Worm (Caenorhabditis elegans) whole organism, early embryonic: ENCODE measurements around the gene acaa-2.

ENCODE experiments used
- B0310.2 ChIP-seq: sonication (generic microtip); optimal IDR thresholded peaks from 2 replicates; lab custom pipeline; 2016; ENCODE audit warnings: mild to moderate bottlenecking, missing genetic modification characterization, missing compliant biosample characterization
- F13C5.2 ChIP-seq: sonication (generic microtip); optimal IDR thresholded peaks from 2 replicates; lab custom pipeline; 2017; ENCODE audit warnings: mild to moderate bottlenecking, missing genetic modification characterization, inconsistent platforms, missing compliant biosample characterization
- aly-1 ChIP-seq: sonication (generic microtip); optimal IDR thresholded peaks from 2 replicates; lab custom pipeline; 2016; ENCODE audit warnings: missing genetic modification characterization, missing compliant biosample characterization
- ama-1 ChIP-seq: fragments of 150-350 bp; optimal IDR thresholded peaks from 2 replicates; lab custom pipeline; 2014
- ceh-13 ChIP-seq: fragments of 200-800 bp; sonication (Bioruptor generic); optimal IDR thresholded peaks from 2 replicates; lab custom pipeline; 2018; ENCODE audit warnings: mild to moderate bottlenecking, missing genetic modification characterization, missing compliant biosample characterization
- ceh-36 ChIP-seq: sonication (generic microtip); optimal IDR thresholded peaks from 2 replicates; lab custom pipeline; 2016; ENCODE audit warnings: missing genetic modification characterization, inconsistent platforms, missing compliant biosample characterization
- ets-7 ChIP-seq: sonication (generic microtip); optimal IDR thresholded peaks from 2 replicates; lab custom pipeline; 2016; ENCODE audit warnings: missing genotype, missing genetic modification characterization, missing compliant biosample characterization
- flt-1 ChIP-seq: fragments of 200-800 bp; sonication (Bioruptor generic); IDR thresholded peaks from 2 replicates; pipeline ENCODE4 v1.3.6; 2022; ENCODE audit warnings: missing genetic modification characterization, missing compliant biosample characterization
- hmbx-1 ChIP-seq: sonication (generic microtip); optimal IDR thresholded peaks from 2 replicates; lab custom pipeline; 2016; ENCODE audit warnings: mild to moderate bottlenecking, missing genetic modification characterization, missing compliant biosample characterization
- hmg-4 ChIP-seq: fragments of 200-800 bp; sonication (Bioruptor generic); optimal IDR thresholded peaks from 2 replicates; lab custom pipeline; 2018; ENCODE audit warnings: mild to moderate bottlenecking, missing genetic modification characterization, missing compliant biosample characterization
- hnd-1 ChIP-seq: sonication (generic microtip); optimal IDR thresholded peaks from 2 replicates; lab custom pipeline; 2016; ENCODE audit warnings: missing genetic modification characterization, missing compliant biosample characterization
- pes-1 ChIP-seq: fragments of 200-800 bp; sonication (Bioruptor generic); IDR thresholded peaks from 2 replicates; pipeline ENCODE4 v1.3.6; 2022; ENCODE audit warnings: missing genetic modification reagents, missing genetic modification characterization, missing compliant biosample characterization
- scrt-1 ChIP-seq: fragments of 200-800 bp; sonication (Bioruptor generic); IDR thresholded peaks from 2 replicates; pipeline ENCODE4 v1.3.6; 2022; ENCODE audit warnings: missing genetic modification characterization, missing compliant biosample characterization
- sea-1 ChIP-seq: fragments of 200-800 bp; sonication (Bioruptor generic); conservative IDR thresholded peaks from 2 replicates; pipeline ENCODE4 v1.3.6; 2022; ENCODE audit warnings: missing genetic modification characterization, missing compliant biosample characterization
- tbx-11 ChIP-seq: fragments of 200-800 bp; sonication (Bioruptor generic); IDR thresholded peaks from 2 replicates; pipeline ENCODE4 v1.3.6; 2022; ENCODE audit warnings: missing genetic modification characterization, missing compliant biosample characterization
- tbx-37 ChIP-seq: fragments of 200-800 bp; sonication (Bioruptor generic); conservative IDR thresholded peaks from 2 replicates; pipeline ENCODE4 v1.3.6; 2022; ENCODE audit warnings: missing genetic modification reagents, missing genetic modification characterization, missing compliant biosample characterization
- tra-4 ChIP-seq: sonication (generic microtip); optimal IDR thresholded peaks from 2 replicates; lab custom pipeline; 2017; ENCODE audit warnings: missing genetic modification characterization, missing compliant biosample characterization

acaa-2 gene

DNA sequence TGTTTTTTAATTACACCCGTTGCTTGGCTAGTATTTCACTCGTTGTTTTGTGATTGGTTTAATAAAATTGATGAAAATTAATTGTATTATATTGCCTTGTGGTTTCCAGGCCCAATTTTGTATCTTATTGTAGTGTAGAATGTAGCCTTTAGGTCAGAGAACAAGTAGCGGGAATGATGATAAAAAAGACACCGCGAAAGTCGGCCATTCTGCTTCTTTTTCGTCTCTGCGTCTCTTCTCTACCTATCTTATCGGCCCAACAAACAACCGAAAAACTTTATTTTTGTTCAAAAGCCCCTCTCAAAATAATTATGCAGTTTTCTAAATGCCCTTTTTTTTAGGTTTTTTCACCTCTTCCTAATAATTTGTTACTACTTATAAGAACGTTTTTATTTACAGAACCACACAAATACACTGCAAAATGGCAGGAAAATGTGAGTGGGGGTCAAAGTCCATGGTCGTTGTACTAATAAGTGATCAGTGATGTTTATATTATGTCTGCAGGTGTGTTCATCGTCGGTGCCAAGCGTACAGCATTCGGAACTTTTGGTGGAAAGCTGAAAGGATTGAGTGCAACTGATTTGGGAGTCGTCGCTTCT, at the start of gene acaa-2:
Gene acaa-2, plus strand, starts transcription at position 400 of the 599 bp plus-strand sequence.
- TF ChIP-seq tbx-37, result no peak

DNA sequence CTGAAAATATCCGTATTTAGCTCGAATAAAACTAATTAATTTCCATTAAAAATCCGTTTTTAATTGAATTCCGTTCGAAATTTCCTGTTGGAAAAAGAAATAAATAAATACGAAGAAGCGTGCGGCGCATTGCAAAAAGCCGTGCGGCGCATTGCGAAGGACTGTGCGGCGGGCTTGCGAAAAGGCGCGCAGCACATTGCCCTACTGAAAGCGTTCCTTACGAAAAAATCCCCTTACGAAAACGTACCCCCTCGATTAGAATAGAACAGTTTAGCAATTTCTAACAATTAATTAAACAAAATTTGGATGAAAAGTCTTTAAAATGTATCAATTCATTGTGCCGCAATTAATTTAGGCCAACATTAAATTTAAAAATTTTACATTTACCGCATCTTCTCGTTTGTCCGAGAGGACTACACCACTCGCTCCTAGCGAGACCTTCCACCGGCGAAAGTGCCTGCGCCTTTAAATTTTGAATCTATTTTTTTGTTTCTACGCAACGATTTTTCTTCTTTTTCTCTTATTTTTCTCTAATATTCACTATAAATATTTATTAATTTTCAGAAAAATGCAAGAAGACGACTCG, 48.4 kb upstream of the acaa-2 start, which contains the start of gene npp-18:
Gene npp-18, plus strand, starts transcription at position 565 of the 586 bp plus-strand sequence.
- peak; percentile 75; the same call in 1 of the 2 replicates for TF ChIP-seq tbx-37
- TF ChIP-seq scrt-1 (GFP tag; lab: Robert Waterston, UW), result peak; percentile 84
- peak; percentile 83 for TF ChIP-seq pes-1
- TF ChIP-seq tbx-11 (GFP tag; lab: Robert Waterston, UW), result peak; percentile 83
- TF ChIP-seq sea-1 (GFP tag; lab: Robert Waterston, UW), result peak; percentile 87
- peak; percentile 73 for TF ChIP-seq flt-1 (GFP tag; lab: Robert Waterston, UW)

- TF ChIP-seq aly-1 (tag; lab: Kevin White, UChicago) (peak; percentile 12), F13C5.2 (tag; lab: Kevin White, UChicago) (no peak), tra-4 (peak; percentile 46), ama-1 (peak; percentile 32)
Measured at ce11 chrIII:13298722-13299431, 45.9 kb upstream of the acaa-2 start, which contains the start of gene pgm-2. pgm-2 (plus strand) TSS chrIII:13299378.

ce11 chrIII:13301983-13302382, 42.8 kb upstream of the acaa-2 start:
- TF ChIP-seq F13C5.2 (tag; lab: Kevin White, UChicago) (no peak), hmg-4 (no peak), B0310.2 (tag; lab: Kevin White, UChicago) (no peak), hnd-1 (tag; lab: Kevin White, UChicago) (no peak), tbx-11 (GFP tag; lab: Robert Waterston, UW) (no peak), pes-1 (no peak), hmbx-1 (tag; lab: Kevin White, UChicago) (no peak), sea-1 (GFP tag; lab: Robert Waterston, UW) (no peak), tbx-37 (no peak), flt-1 (GFP tag; lab: Robert Waterston, UW) (no peak), ceh-13 (GFP tag; lab: Kevin White, UChicago) (no peak), aly-1 (tag; lab: Kevin White, UChicago) (no peak), scrt-1 (GFP tag; lab: Robert Waterston, UW) (no peak), ama-1 (no peak), tra-4 (no peak), ets-7 (tag; lab: Kevin White, UChicago) (no peak), ceh-36 (tag; lab: Kevin White, UChicago) (no peak)

- TF ChIP-seq sea-1 (GFP tag; lab: Robert Waterston, UW) (no peak), B0310.2 (tag; lab: Kevin White, UChicago) (no peak), tra-4 (no peak), tbx-37 (no peak), hmg-4 (no peak), tbx-11 (GFP tag; lab: Robert Waterston, UW) (no peak), ceh-13 (GFP tag; lab: Kevin White, UChicago) (no peak), flt-1 (GFP tag; lab: Robert Waterston, UW) (no peak), pes-1 (no peak), ets-7 (tag; lab: Kevin White, UChicago) (no peak), aly-1 (tag; lab: Kevin White, UChicago) (no peak), hnd-1 (tag; lab: Kevin White, UChicago) (no peak)
Measured at ce11 chrIII:13302578-13302977, 42.2 kb upstream of the acaa-2 start.

- TF ChIP-seq scrt-1 (GFP tag; lab: Robert Waterston, UW), result no peak
- no peak for TF ChIP-seq hmg-4
- TF ChIP-seq tbx-37, result no peak
- no peak for TF ChIP-seq hmbx-1 (tag; lab: Kevin White, UChicago)
- no peak for TF ChIP-seq tra-4
- no peak for TF ChIP-seq sea-1 (GFP tag; lab: Robert Waterston, UW)
- no peak for TF ChIP-seq flt-1 (GFP tag; lab: Robert Waterston, UW)
- TF ChIP-seq hnd-1 (tag; lab: Kevin White, UChicago), result no peak
- TF ChIP-seq ets-7 (tag; lab: Kevin White, UChicago), result no peak
- no peak for TF ChIP-seq F13C5.2 (tag; lab: Kevin White, UChicago)
- no peak for TF ChIP-seq ceh-36 (tag; lab: Kevin White, UChicago)
- no peak for TF ChIP-seq ceh-13 (GFP tag; lab: Kevin White, UChicago)
- TF ChIP-seq aly-1 (tag; lab: Kevin White, UChicago), result no peak
- TF ChIP-seq pes-1, result no peak
- no peak for TF ChIP-seq B0310.2 (tag; lab: Kevin White, UChicago)
- TF ChIP-seq tbx-11 (GFP tag; lab: Robert Waterston, UW), result no peak
- no peak for TF ChIP-seq ama-1
Measured at ce11 chrIII:13305537-13305936, 39.2 kb upstream of the acaa-2 start.

- no peak for TF ChIP-seq ets-7 (tag; lab: Kevin White, UChicago)
- TF ChIP-seq F13C5.2 (tag; lab: Kevin White, UChicago), result peak; percentile 19
Measured at ce11 chrIII:13307107-13307506, 37.6 kb upstream of the acaa-2 start, which contains the start of the genes klp-19 and slc-36.1. klp-19 (minus strand) TSS chrIII:13307259. slc-36.1 (plus strand) TSS chrIII:13307502.
